Fruit fly (Drosophila melanogaster) whole organism, pupa: ENCODE data around the gene Mtr3.

Experiments used
- CG10348 ChIP-seq: fragments of 200-800 bp; sonication (Bioruptor generic); IDR thresholded peaks from 2 replicates; pipeline ENCODE4 v1.3.6; 2022; ENCODE audit warnings: missing biosample characterization, missing genetic modification characterization
- CG12605 ChIP-seq: fragments of 200-800 bp; sonication (Bioruptor generic); IDR thresholded peaks from 2 replicates; pipeline ENCODE4 v1.3.6; 2022; ENCODE audit warnings: missing biosample characterization, missing genetic modification characterization
- CG13204 ChIP-seq: fragments of 200-800 bp; sonication (Bioruptor generic); optimal IDR thresholded peaks from 2 replicates; lab custom pipeline; 2018; ENCODE audit warnings: missing biosample characterization, mild to moderate bottlenecking, missing genetic modification characterization, moderate library complexity
- CG14655 ChIP-seq: fragments of 200-800 bp; sonication (Bioruptor generic); optimal IDR thresholded peaks from 3 replicates; lab custom pipeline; 2017; ENCODE audit warnings: mild to moderate bottlenecking, missing biosample characterization, missing genetic modification reagents, missing genetic modification characterization
- CG15710 ChIP-seq: fragments of 200-800 bp; sonication (Bioruptor generic); optimal IDR thresholded peaks from 2 replicates; lab custom pipeline; 2018; ENCODE audit warnings: missing biosample characterization, mild to moderate bottlenecking, missing genetic modification characterization, moderate library complexity
- CG17806 ChIP-seq: fragments of 200-800 bp; sonication (Bioruptor generic); optimal IDR thresholded peaks from 2 replicates; lab custom pipeline; 2018; ENCODE audit warnings: missing biosample characterization, mild to moderate bottlenecking, missing genetic modification characterization, moderate library complexity
- CG32121 ChIP-seq: fragments of 200-800 bp; sonication (Bioruptor generic); IDR thresholded peaks from 2 replicates; pipeline ENCODE4 v1.3.6; 2022; ENCODE audit warnings: missing biosample characterization, missing genetic modification characterization
- CG34367 ChIP-seq: fragments of 200-800 bp; sonication (Bioruptor generic); optimal IDR thresholded peaks from 2 replicates; lab custom pipeline; 2018; ENCODE audit warnings: missing biosample characterization, mild to moderate bottlenecking, missing genetic modification characterization
- CG4496 ChIP-seq: fragments of 200-800 bp; sonication (Bioruptor generic); IDR thresholded peaks from 3 replicates; pipeline ENCODE4 v1.3.6; 2022; ENCODE audit warnings: missing biosample characterization, missing genetic modification characterization
- CG8159 ChIP-seq: fragments of 200-800 bp; sonication (Bioruptor generic); optimal IDR thresholded peaks from 3 replicates; lab custom pipeline; 2018; ENCODE audit warnings: missing biosample characterization, mild to moderate bottlenecking, missing genetic modification characterization, moderate library complexity
- CG8301 ChIP-seq: fragments of 200-800 bp; sonication (Bioruptor generic); optimal IDR thresholded peaks from 2 replicates; lab custom pipeline; 2018; ENCODE audit warnings: missing biosample characterization, mild to moderate bottlenecking, missing genetic modification characterization
- CG9948 ChIP-seq: fragments of 200-800 bp; sonication (Bioruptor generic); optimal IDR thresholded peaks from 2 replicates; lab custom pipeline; 2018; ENCODE audit warnings: missing biosample characterization, mild to moderate bottlenecking, missing genetic modification characterization, moderate library complexity
- D1 ChIP-seq: fragments of 200-800 bp; sonication (Bioruptor generic); optimal IDR thresholded peaks from 2 replicates; lab custom pipeline; 2018; ENCODE audit warnings: missing biosample characterization, mild to moderate bottlenecking, missing genetic modification characterization, moderate library complexity
- EcR ChIP-seq: fragments of 200-800 bp; sonication (Bioruptor generic); optimal IDR thresholded peaks from 3 replicates; lab custom pipeline; 2019; ENCODE audit warnings: missing biosample characterization, missing genetic modification characterization, mild to moderate bottlenecking, moderate library complexity, missing genetic modification reagents
- Ets98B ChIP-seq: fragments of 200-800 bp; sonication (Bioruptor generic); IDR thresholded peaks from 2 replicates; pipeline ENCODE4 v1.3.6; 2022; ENCODE audit warnings: missing biosample characterization, missing genetic modification characterization
- Pif1A ChIP-seq: fragments of 200-800 bp; sonication (Bioruptor generic); optimal IDR thresholded peaks from 3 replicates; lab custom pipeline; 2016; ENCODE audit warnings: missing biosample characterization, missing genetic modification characterization
- Pif1B ChIP-seq: fragments of 200-800 bp; sonication (Bioruptor generic); optimal IDR thresholded peaks from 3 replicates; lab custom pipeline; 2016; ENCODE audit warnings: missing biosample characterization, missing genetic modification characterization
- Snoo ChIP-seq: fragments of 200-800 bp; sonication (Bioruptor generic); optimal IDR thresholded peaks from 3 replicates; lab custom pipeline; 2017; ENCODE audit warnings: missing biosample characterization, mild to moderate bottlenecking, missing genetic modification characterization, inconsistent platforms
- fd96Ca ChIP-seq: fragments of 200-800 bp; sonication (Bioruptor generic); IDR thresholded peaks from 3 replicates; pipeline ENCODE4 v1.3.6; 2022; ENCODE audit warnings: missing biosample characterization, missing genetic modification characterization
- gl ChIP-seq: fragments of 200-800 bp; sonication (Bioruptor generic); optimal IDR thresholded peaks from 2 replicates; lab custom pipeline; 2018; ENCODE audit warnings: missing biosample characterization, mild to moderate bottlenecking, missing genetic modification characterization
- rn ChIP-seq: fragments of 200-800 bp; sonication (Bioruptor generic); IDR thresholded peaks from 2 replicates; pipeline ENCODE4 v1.3.6; 2022; ENCODE audit warnings: missing biosample characterization, missing genetic modification characterization

Mtr3 gene

dm6 chr3L:19899308-19899927 lies 14.1 kb downstream of the Mtr3 start:
- TF ChIP-seq Pif1A (GFP tag; lab: Kevin White, UChicago) (no peak), EcR (GFP tag; lab: Kevin White, UChicago) (peak; percentile 74), CG13204 (GFP tag; lab: Kevin White, UChicago) (peak; percentile 25), CG10348 (GFP tag; lab: Robert Waterston, UW) (no peak), CG17806 (tag; lab: Kevin White, UChicago) (no peak), CG4496 (no peak), CG34367 (tag; lab: Kevin White, UChicago) (no peak), Ets98B (GFP tag; lab: Robert Waterston, UW) (no peak), CG8159 (no peak), CG14655 (GFP tag; lab: Kevin White, UChicago) (no peak)

- TF ChIP-seq rn (GFP tag; lab: Robert Waterston, UW) (no peak), Snoo (no peak), Pif1A (GFP tag; lab: Kevin White, UChicago) (peak; percentile 71), CG4496 (peak; percentile 64; the same call in 2 of the 3 replicates), EcR (GFP tag; lab: Kevin White, UChicago) (peak; percentile 96), CG9948 (tag; lab: Kevin White, UChicago) (peak; percentile 69), CG17806 (tag; lab: Kevin White, UChicago) (peak; percentile 48), D1 (tag; lab: Kevin White, UChicago) (peak; percentile 29), CG13204 (GFP tag; lab: Kevin White, UChicago) (no peak), Pif1B (GFP tag; lab: Kevin White, UChicago) (peak; percentile 51), CG10348 (GFP tag; lab: Robert Waterston, UW) (no peak), CG15710 (tag; lab: Kevin White, UChicago) (peak; percentile 40), CG12605 (GFP tag; lab: Robert Waterston, UW) (no peak), gl (tag; lab: Kevin White, UChicago) (no peak), fd96Ca (no peak), CG8301 (tag; lab: Kevin White, UChicago) (peak; percentile 57), Ets98B (GFP tag; lab: Robert Waterston, UW) (no peak), CG34367 (tag; lab: Kevin White, UChicago) (peak; percentile 29), CG8159 (peak; percentile 38), CG14655 (GFP tag; lab: Kevin White, UChicago) (peak; percentile 67), CG32121 (no peak)
Measured at dm6 chr3L:19898547-19899282, 14.8 kb downstream of the Mtr3 start.

- TF ChIP-seq CG8301 (tag; lab: Kevin White, UChicago): no peak
- TF ChIP-seq CG13204 (GFP tag; lab: Kevin White, UChicago): no peak
- TF ChIP-seq CG34367 (tag; lab: Kevin White, UChicago): no peak
- no peak for TF ChIP-seq rn (GFP tag; lab: Robert Waterston, UW)
- TF ChIP-seq D1 (tag; lab: Kevin White, UChicago): no peak
- no peak for TF ChIP-seq CG32121
- no peak for TF ChIP-seq fd96Ca
- no peak for TF ChIP-seq CG8159
- TF ChIP-seq EcR (GFP tag; lab: Kevin White, UChicago): no peak
- TF ChIP-seq CG10348 (GFP tag; lab: Robert Waterston, UW): no peak
- TF ChIP-seq Snoo: no peak
- TF ChIP-seq Pif1B (GFP tag; lab: Kevin White, UChicago): no peak
- no peak for TF ChIP-seq CG15710 (tag; lab: Kevin White, UChicago)
- TF ChIP-seq CG17806 (tag; lab: Kevin White, UChicago): no peak
Measured at dm6 chr3L:19897685-19898009, 15.9 kb downstream of the Mtr3 start.

dm6 chr3L:19896892-19897684 lies 16.4 kb downstream of the Mtr3 start:
- peak; percentile 63 for TF ChIP-seq CG4496
- peak; percentile 66 for TF ChIP-seq CG14655 (GFP tag; lab: Kevin White, UChicago)
- TF ChIP-seq rn (GFP tag; lab: Robert Waterston, UW): no peak
- TF ChIP-seq CG32121: peak; percentile 58
- TF ChIP-seq CG8159: peak; percentile 44
- TF ChIP-seq Pif1B (GFP tag; lab: Kevin White, UChicago): peak; percentile 6
- TF ChIP-seq CG34367 (tag; lab: Kevin White, UChicago): peak; percentile 40
- no peak for TF ChIP-seq D1 (tag; lab: Kevin White, UChicago)
- peak; percentile 3 for TF ChIP-seq CG17806 (tag; lab: Kevin White, UChicago)
- TF ChIP-seq CG12605 (GFP tag; lab: Robert Waterston, UW): peak; percentile 75
- no peak for TF ChIP-seq Snoo
- peak; percentile 16 for TF ChIP-seq CG9948 (tag; lab: Kevin White, UChicago)
- peak; percentile 55; the same call in 2 of the 3 replicates for TF ChIP-seq fd96Ca
- TF ChIP-seq EcR (GFP tag; lab: Kevin White, UChicago): peak; percentile 74
- TF ChIP-seq Pif1A (GFP tag; lab: Kevin White, UChicago): peak; percentile 12
- TF ChIP-seq CG10348 (GFP tag; lab: Robert Waterston, UW): no peak
- TF ChIP-seq CG15710 (tag; lab: Kevin White, UChicago): peak; percentile 40
- TF ChIP-seq Ets98B (GFP tag; lab: Robert Waterston, UW): peak; percentile 62
- TF ChIP-seq CG13204 (GFP tag; lab: Kevin White, UChicago): peak; percentile 45
- TF ChIP-seq CG8301 (tag; lab: Kevin White, UChicago): peak; percentile 52
- TF ChIP-seq gl (tag; lab: Kevin White, UChicago): peak; percentile 49
